Worm (Caenorhabditis elegans) whole organism, mixed stage, embryonic: ENCODE data around the gene glo-1.

Source experiments
- M03D4.4 ChIP-seq: sonication (generic microtip); optimal IDR thresholded peaks from 2 replicates; lab custom pipeline; 2017; ENCODE audit warnings: mild to moderate bottlenecking, missing genetic modification characterization, missing compliant biosample characterization
- bed-3 ChIP-seq: fragments of 200-800 bp; sonication (Bioruptor generic); optimal IDR thresholded peaks from 3 replicates; lab custom pipeline; 2018; ENCODE audit warnings: mild to moderate bottlenecking, missing genetic modification characterization, moderate library complexity, missing compliant biosample characterization
- blmp-1 ChIP-seq: fragments of 150-350 bp; optimal IDR thresholded peaks from 2 replicates; lab custom pipeline; 2014; ENCODE audit warnings: missing biosample characterization, missing genetic modification characterization
- ceh-39 ChIP-seq: fragments of 150-350 bp; optimal IDR thresholded peaks from 2 replicates; lab custom pipeline; 2014; ENCODE audit warnings: missing biosample characterization, missing genetic modification characterization
- ceh-83 ChIP-seq: fragments of 200-800 bp; sonication (Bioruptor generic); optimal IDR thresholded peaks from 2 replicates; lab custom pipeline; 2018; ENCODE audit warnings: mild to moderate bottlenecking, missing genetic modification characterization, missing compliant biosample characterization
- ces-1 ChIP-seq: fragments of 150-350 bp; optimal IDR thresholded peaks from 2 replicates; lab custom pipeline; 2014; ENCODE audit warnings: missing biosample characterization, missing genetic modification reagents, missing genetic modification characterization
- cnd-1 ChIP-seq: fragments of 200-800 bp; sonication (Bioruptor generic); optimal IDR thresholded peaks from 2 replicates; lab custom pipeline; 2018; ENCODE audit warnings: mild to moderate bottlenecking, missing genetic modification characterization, missing compliant biosample characterization
- drap-1 ChIP-seq: fragments of 200-800 bp; sonication (Bioruptor generic); optimal IDR thresholded peaks from 3 replicates; lab custom pipeline; 2018; ENCODE audit warnings: mild to moderate bottlenecking, missing genetic modification characterization, missing compliant biosample characterization
- flh-1 ChIP-seq: fragments of 200-800 bp; sonication (Bioruptor generic); optimal IDR thresholded peaks from 2 replicates; lab custom pipeline; 2018; ENCODE audit warnings: mild to moderate bottlenecking, missing genetic modification characterization, moderate library complexity, missing compliant biosample characterization
- ham-2 ChIP-seq: fragments of 200-800 bp; sonication (Bioruptor generic); optimal IDR thresholded peaks from 2 replicates; lab custom pipeline; 2018; ENCODE audit warnings: mild to moderate bottlenecking, missing genetic modification characterization, missing compliant biosample characterization
- hlh-1 ChIP-seq: fragments of 150-350 bp; optimal IDR thresholded peaks from 2 replicates; lab custom pipeline; 2014; ENCODE audit warnings: missing biosample characterization, missing genetic modification reagents, missing genetic modification characterization
- lin-32 ChIP-seq: fragments of 200-800 bp; sonication (Bioruptor generic); optimal IDR thresholded peaks from 2 replicates; lab custom pipeline; 2018; ENCODE audit warnings: mild to moderate bottlenecking, missing genetic modification characterization, missing compliant biosample characterization
- lsy-2 ChIP-seq: fragments of 150-350 bp; optimal IDR thresholded peaks from 2 replicates; lab custom pipeline; 2014; ENCODE audit warnings: missing biosample characterization, missing genetic modification characterization
- mab-5 ChIP-seq: fragments of 150-350 bp; optimal IDR thresholded peaks from 2 replicates; lab custom pipeline; 2014; ENCODE audit warnings: missing biosample characterization, missing genetic modification characterization
- mep-1 ChIP-seq: fragments of 150-350 bp; optimal IDR thresholded peaks from 2 replicates; lab custom pipeline; 2017; ENCODE audit warnings: missing biosample characterization, missing genetic modification reagents, missing genetic modification characterization, inconsistent platforms
- mls-2 ChIP-seq: sonication (generic microtip); optimal IDR thresholded peaks from 2 replicates; lab custom pipeline; 2016; ENCODE audit warnings: mild to moderate bottlenecking, missing genetic modification characterization, moderate library complexity, missing compliant biosample characterization
- nhr-12 ChIP-seq: fragments of 150-350 bp; optimal IDR thresholded peaks from 2 replicates; lab custom pipeline; 2014; ENCODE audit warnings: missing biosample characterization, missing genetic modification characterization
- nhr-2 ChIP-seq: fragments of 150-350 bp; optimal IDR thresholded peaks from 2 replicates; lab custom pipeline; 2014; ENCODE audit warnings: missing biosample characterization, missing genetic modification characterization
- nhr-237 ChIP-seq: fragments of 150-350 bp; optimal IDR thresholded peaks from 2 replicates; lab custom pipeline; 2014; ENCODE audit warnings: missing biosample characterization, missing genetic modification characterization
- nhr-28 ChIP-seq: fragments of 150-350 bp; optimal IDR thresholded peaks from 2 replicates; lab custom pipeline; 2014; ENCODE audit warnings: missing biosample characterization, missing genetic modification characterization
- nhr-76 ChIP-seq: sonication (generic microtip); optimal IDR thresholded peaks from 2 replicates; lab custom pipeline; 2017; ENCODE audit warnings: missing biosample characterization, missing genetic modification characterization
- pha-4 ChIP-seq: fragments of 150-350 bp; optimal IDR thresholded peaks from 2 replicates; lab custom pipeline; 2018; ENCODE audit warnings: missing biosample characterization, missing genetic modification reagents, missing genetic modification characterization
- sem-2 ChIP-seq: fragments of 200-800 bp; sonication (Bioruptor generic); optimal IDR thresholded peaks from 2 replicates; lab custom pipeline; 2018; ENCODE audit warnings: mild to moderate bottlenecking, missing genetic modification characterization, missing compliant biosample characterization
- sptf-1 ChIP-seq: sonication (generic microtip); optimal IDR thresholded peaks from 2 replicates; lab custom pipeline; 2017; ENCODE audit warnings: mild to moderate bottlenecking, missing genetic modification characterization, moderate library complexity, missing compliant biosample characterization
- unc-120 ChIP-seq: sonication (generic microtip); optimal IDR thresholded peaks from 2 replicates; lab custom pipeline; 2017; ENCODE audit warnings: missing genetic modification characterization, missing compliant biosample characterization; ENCODE audit not compliant: poor library complexity, severe bottlenecking
- unc-39 ChIP-seq: fragments of 150-350 bp; optimal IDR thresholded peaks from 2 replicates; lab custom pipeline; 2014; ENCODE audit warnings: missing biosample characterization, missing genetic modification characterization
- unc-62 ChIP-seq: fragments of 150-350 bp; optimal IDR thresholded peaks from 2 replicates; lab custom pipeline; 2014; ENCODE audit warnings: missing biosample characterization, missing genetic modification reagents, missing genetic modification characterization
- zip-8 ChIP-seq: fragments of 150-350 bp; optimal IDR thresholded peaks from 2 replicates; lab custom pipeline; 2014; ENCODE audit warnings: missing biosample characterization, missing genetic modification characterization
- ztf-11 ChIP-seq: fragments of 150-350 bp; optimal IDR thresholded peaks from 2 replicates; lab custom pipeline; 2014; ENCODE audit warnings: missing biosample characterization, missing genetic modification characterization

Gene glo-1

ce11 chrX:9872554-9872953 is 9.5 kb downstream of the glo-1 start, which contains the start of gene R07B1.8:
R07B1.8 (minus strand) TSS chrX:9872654.
- TF ChIP-seq pha-4 (tag; lab: Kevin White, UChicago) (no peak), lsy-2 (no peak), ceh-83 (GFP tag; lab: Kevin White, UChicago) (no peak), nhr-237 (tag; lab: Kevin White, UChicago) (no peak), flh-1 (GFP tag; lab: Kevin White, UChicago) (no peak), nhr-76 (tag; lab: Kevin White, UChicago) (no peak), sem-2 (no peak), bed-3 (GFP tag; lab: Kevin White, UChicago) (no peak), M03D4.4 (tag; lab: Kevin White, UChicago) (no peak), cnd-1 (tag; lab: Kevin White, UChicago) (no peak), sptf-1 (tag; lab: Kevin White, UChicago) (no peak)

ce11 chrX:9869522-9869921 is 12.5 kb downstream of the glo-1 start, which contains the start of gene R07B1.13:
R07B1.13 (plus strand) TSS chrX:9869822.
- TF ChIP-seq mab-5 (tag; lab: Kevin White, UChicago) (no peak), sem-2 (no peak)
- TF ChIP-seq, all 35 proteins: peak for 0

- TF ChIP-seq nhr-28 (tag; lab: Kevin White, UChicago) (no peak), blmp-1 (tag; lab: Kevin White, UChicago) (no peak), mab-5 (tag; lab: Kevin White, UChicago) (no peak), nhr-2 (no peak), sptf-1 (tag; lab: Kevin White, UChicago) (no peak), nhr-237 (tag; lab: Kevin White, UChicago) (no peak), lsy-2 (no peak), sem-2 (no peak), ces-1 (GFP tag; lab: Kevin White, UChicago) (no peak), unc-39 (no peak), ham-2 (GFP tag; lab: Kevin White, UChicago) (no peak), hlh-1 (tag; lab: Kevin White, UChicago) (no peak), pha-4 (tag; lab: Kevin White, UChicago) (no peak), ceh-83 (GFP tag; lab: Kevin White, UChicago) (no peak), flh-1 (GFP tag; lab: Kevin White, UChicago) (no peak), nhr-76 (tag; lab: Kevin White, UChicago) (no peak), nhr-12 (tag; lab: Kevin White, UChicago) (no peak), zip-8 (no peak)
These were observed 13.2 kb downstream of the glo-1 start, which contains the start of gene R07B1.7 for ce11 chrX:9868820-9869219. R07B1.7 (plus strand) TSS chrX:9869120.

ce11 chrX:9866355-9866754 is 15.7 kb downstream of the glo-1 start, which contains the start of gene R07B1.6:
R07B1.6 (plus strand) TSS chrX:9866655.
- TF ChIP-seq nhr-12 (tag; lab: Kevin White, UChicago) (no peak), ham-2 (GFP tag; lab: Kevin White, UChicago) (no peak), flh-1 (GFP tag; lab: Kevin White, UChicago) (no peak), ceh-39 (tag; lab: Kevin White, UChicago) (no peak), pha-4 (tag; lab: Kevin White, UChicago) (no peak), mab-5 (tag; lab: Kevin White, UChicago) (no peak), ces-1 (GFP tag; lab: Kevin White, UChicago) (no peak), lin-32 (GFP tag; lab: Kevin White, UChicago) (no peak), unc-120 (tag; lab: Kevin White, UChicago) (no peak), drap-1 (GFP tag; lab: Kevin White, UChicago) (no peak), unc-62 (no peak)

ce11 chrX:9862916-9863624 is 18.9 kb downstream of the glo-1 start, which contains the start of the genes gst-36 and R07B1.5:
gst-36 (minus strand) TSS chrX:9862960.
R07B1.5 (plus strand) TSS chrX:9863580.
- TF ChIP-seq lsy-2 (no peak), ham-2 (GFP tag; lab: Kevin White, UChicago) (no peak), mls-2 (tag; lab: Kevin White, UChicago) (no peak), pha-4 (tag; lab: Kevin White, UChicago) (no peak), sptf-1 (tag; lab: Kevin White, UChicago) (no peak), ztf-11 (tag; lab: Kevin White, UChicago) (no peak), mab-5 (tag; lab: Kevin White, UChicago) (no peak), hlh-1 (tag; lab: Kevin White, UChicago) (no peak), nhr-2 (no peak), nhr-12 (tag; lab: Kevin White, UChicago) (no peak), unc-62 (no peak), mep-1 (no peak), zip-8 (no peak), nhr-28 (tag; lab: Kevin White, UChicago) (no peak), ceh-83 (GFP tag; lab: Kevin White, UChicago) (no peak), unc-39 (no peak)
